Worm (Caenorhabditis elegans) whole organism, mixed stage, embryonic: ENCODE data around the gene col-41.

Experiments used
- bed-3 ChIP-seq: fragments of 200-800 bp; sonication (Bioruptor generic); optimal IDR thresholded peaks from 3 replicates; lab custom pipeline; 2018; ENCODE audit warnings: mild to moderate bottlenecking, missing genetic modification characterization, moderate library complexity, missing compliant biosample characterization
- blmp-1 ChIP-seq: fragments of 150-350 bp; optimal IDR thresholded peaks from 2 replicates; lab custom pipeline; 2014; ENCODE audit warnings: missing biosample characterization, missing genetic modification characterization
- ceh-43 ChIP-seq: fragments of 200-800 bp; sonication (Bioruptor generic); optimal IDR thresholded peaks from 2 replicates; lab custom pipeline; 2018; ENCODE audit warnings: mild to moderate bottlenecking, missing genetic modification characterization, moderate library complexity, missing compliant biosample characterization
- ceh-83 ChIP-seq: fragments of 200-800 bp; sonication (Bioruptor generic); optimal IDR thresholded peaks from 2 replicates; lab custom pipeline; 2018; ENCODE audit warnings: mild to moderate bottlenecking, missing genetic modification characterization, missing compliant biosample characterization
- ces-1 ChIP-seq: fragments of 150-350 bp; optimal IDR thresholded peaks from 2 replicates; lab custom pipeline; 2014; ENCODE audit warnings: missing biosample characterization, missing genetic modification reagents, missing genetic modification characterization
- drap-1 ChIP-seq: fragments of 200-800 bp; sonication (Bioruptor generic); optimal IDR thresholded peaks from 3 replicates; lab custom pipeline; 2018; ENCODE audit warnings: mild to moderate bottlenecking, missing genetic modification characterization, missing compliant biosample characterization
- elt-3 ChIP-seq: fragments of 150-350 bp; optimal IDR thresholded peaks from 2 replicates; lab custom pipeline; 2014; ENCODE audit warnings: missing biosample characterization, missing genetic modification characterization
- flh-1 ChIP-seq: fragments of 200-800 bp; sonication (Bioruptor generic); optimal IDR thresholded peaks from 2 replicates; lab custom pipeline; 2018; ENCODE audit warnings: mild to moderate bottlenecking, missing genetic modification characterization, moderate library complexity, missing compliant biosample characterization
- ham-2 ChIP-seq: fragments of 200-800 bp; sonication (Bioruptor generic); optimal IDR thresholded peaks from 2 replicates; lab custom pipeline; 2018; ENCODE audit warnings: mild to moderate bottlenecking, missing genetic modification characterization, missing compliant biosample characterization
- hlh-1 ChIP-seq: fragments of 150-350 bp; optimal IDR thresholded peaks from 2 replicates; lab custom pipeline; 2014; ENCODE audit warnings: missing biosample characterization, missing genetic modification reagents, missing genetic modification characterization
- lin-13 ChIP-seq: fragments of 150-350 bp; optimal IDR thresholded peaks from 2 replicates; lab custom pipeline; 2014; ENCODE audit warnings: missing biosample characterization, missing genetic modification characterization
- lin-32 ChIP-seq: fragments of 200-800 bp; sonication (Bioruptor generic); optimal IDR thresholded peaks from 2 replicates; lab custom pipeline; 2018; ENCODE audit warnings: mild to moderate bottlenecking, missing genetic modification characterization, missing compliant biosample characterization
- lsy-2 ChIP-seq: fragments of 150-350 bp; optimal IDR thresholded peaks from 2 replicates; lab custom pipeline; 2014; ENCODE audit warnings: missing biosample characterization, missing genetic modification characterization
- mab-5 ChIP-seq: fragments of 150-350 bp; optimal IDR thresholded peaks from 2 replicates; lab custom pipeline; 2014; ENCODE audit warnings: missing biosample characterization, missing genetic modification characterization
- mep-1 ChIP-seq: fragments of 150-350 bp; optimal IDR thresholded peaks from 2 replicates; lab custom pipeline; 2017; ENCODE audit warnings: missing biosample characterization, missing genetic modification reagents, missing genetic modification characterization, inconsistent platforms
- mls-2 ChIP-seq: sonication (generic microtip); optimal IDR thresholded peaks from 2 replicates; lab custom pipeline; 2016; ENCODE audit warnings: mild to moderate bottlenecking, missing genetic modification characterization, moderate library complexity, missing compliant biosample characterization
- nhr-12 ChIP-seq: fragments of 150-350 bp; optimal IDR thresholded peaks from 2 replicates; lab custom pipeline; 2014; ENCODE audit warnings: missing biosample characterization, missing genetic modification characterization
- nhr-2 ChIP-seq: fragments of 150-350 bp; optimal IDR thresholded peaks from 2 replicates; lab custom pipeline; 2014; ENCODE audit warnings: missing biosample characterization, missing genetic modification characterization
- nhr-237 ChIP-seq: fragments of 150-350 bp; optimal IDR thresholded peaks from 2 replicates; lab custom pipeline; 2014; ENCODE audit warnings: missing biosample characterization, missing genetic modification characterization
- nhr-28 ChIP-seq: fragments of 150-350 bp; optimal IDR thresholded peaks from 2 replicates; lab custom pipeline; 2014; ENCODE audit warnings: missing biosample characterization, missing genetic modification characterization
- nhr-76 ChIP-seq: sonication (generic microtip); optimal IDR thresholded peaks from 2 replicates; lab custom pipeline; 2017; ENCODE audit warnings: missing biosample characterization, missing genetic modification characterization
- pha-4 ChIP-seq: fragments of 150-350 bp; optimal IDR thresholded peaks from 2 replicates; lab custom pipeline; 2018; ENCODE audit warnings: missing biosample characterization, missing genetic modification reagents, missing genetic modification characterization
- sem-2 ChIP-seq: fragments of 200-800 bp; sonication (Bioruptor generic); optimal IDR thresholded peaks from 2 replicates; lab custom pipeline; 2018; ENCODE audit warnings: mild to moderate bottlenecking, missing genetic modification characterization, missing compliant biosample characterization
- snpc-4 ChIP-seq: fragments of 150-350 bp; optimal IDR thresholded peaks from 2 replicates; lab custom pipeline; 2014; ENCODE audit warnings: missing biosample characterization, missing genetic modification characterization
- sptf-1 ChIP-seq: sonication (generic microtip); optimal IDR thresholded peaks from 2 replicates; lab custom pipeline; 2017; ENCODE audit warnings: mild to moderate bottlenecking, missing genetic modification characterization, moderate library complexity, missing compliant biosample characterization
- tbx-8 ChIP-seq: fragments of 200-800 bp; sonication (Bioruptor generic); optimal IDR thresholded peaks from 2 replicates; lab custom pipeline; 2018; ENCODE audit warnings: mild to moderate bottlenecking, missing genetic modification characterization, moderate library complexity, missing compliant biosample characterization
- unc-120 ChIP-seq: sonication (generic microtip); optimal IDR thresholded peaks from 2 replicates; lab custom pipeline; 2017; ENCODE audit warnings: missing genetic modification characterization, missing compliant biosample characterization; ENCODE audit not compliant: poor library complexity, severe bottlenecking
- unc-39 ChIP-seq: fragments of 150-350 bp; optimal IDR thresholded peaks from 2 replicates; lab custom pipeline; 2014; ENCODE audit warnings: missing biosample characterization, missing genetic modification characterization
- unc-62 ChIP-seq: fragments of 150-350 bp; optimal IDR thresholded peaks from 2 replicates; lab custom pipeline; 2014; ENCODE audit warnings: missing biosample characterization, missing genetic modification reagents, missing genetic modification characterization
- zip-8 ChIP-seq: fragments of 150-350 bp; optimal IDR thresholded peaks from 2 replicates; lab custom pipeline; 2014; ENCODE audit warnings: missing biosample characterization, missing genetic modification characterization
- ztf-11 ChIP-seq: fragments of 150-350 bp; optimal IDR thresholded peaks from 2 replicates; lab custom pipeline; 2014; ENCODE audit warnings: missing biosample characterization, missing genetic modification characterization

col-41 gene

DNA sequence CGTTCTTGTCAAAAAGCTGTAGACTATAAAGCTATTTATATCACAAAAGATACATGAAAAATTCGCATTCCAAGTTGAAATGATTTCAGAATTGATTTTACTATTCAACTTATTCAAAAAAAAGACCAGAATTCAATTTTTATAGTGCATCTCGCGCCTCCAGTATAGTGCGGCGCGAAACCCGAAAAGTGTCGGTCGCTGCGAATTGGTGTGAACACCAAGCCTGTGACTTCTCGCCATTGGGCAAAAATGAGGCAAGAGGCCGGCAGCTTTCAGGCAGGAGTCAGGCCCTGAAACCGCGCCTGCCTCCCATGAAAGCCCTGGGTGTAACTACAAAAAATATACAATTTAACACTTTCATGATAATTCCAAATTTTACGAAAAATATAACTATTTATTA lies 16.9 kb downstream of the col-41 start:
- no peak for TF ChIP-seq ceh-43 (GFP tag; lab: Kevin White, UChicago)

- TF ChIP-seq elt-3 (no peak), sptf-1 (tag; lab: Kevin White, UChicago) (no peak), blmp-1 (tag; lab: Kevin White, UChicago) (no peak), nhr-2 (tag; lab: Kevin White, UChicago) (no peak), pha-4 (tag; lab: Kevin White, UChicago) (no peak), mep-1 (tag; lab: Kevin White, UChicago) (no peak), mab-5 (no peak), lsy-2 (tag; lab: Kevin White, UChicago) (no peak), unc-39 (tag; lab: Kevin White, UChicago) (no peak), nhr-12 (tag; lab: Kevin White, UChicago) (no peak), hlh-1 (no peak), bed-3 (GFP tag; lab: Kevin White, UChicago) (no peak), ceh-83 (GFP tag; lab: Kevin White, UChicago) (no peak), ceh-43 (GFP tag; lab: Kevin White, UChicago) (no peak), nhr-76 (tag; lab: Kevin White, UChicago) (no peak), lin-13 (tag; lab: Kevin White, UChicago) (no peak), zip-8 (tag; lab: Kevin White, UChicago) (no peak), nhr-237 (tag; lab: Kevin White, UChicago) (no peak), ztf-11 (tag; lab: Kevin White, UChicago) (no peak)
Measured at ce11 chrX:15158699-15159312, 17.5 kb downstream of the col-41 start, which contains the start of gene C11G10.1. TSS of gene C11G10.1 (minus strand) at chrX:15158749.

- TF ChIP-seq mls-2 (tag; lab: Kevin White, UChicago) (no peak), lsy-2 (tag; lab: Kevin White, UChicago) (no peak), ceh-43 (GFP tag; lab: Kevin White, UChicago) (no peak), nhr-2 (tag; lab: Kevin White, UChicago) (no peak), tbx-8 (GFP tag; lab: Kevin White, UChicago) (no peak), hlh-1 (no peak), bed-3 (GFP tag; lab: Kevin White, UChicago) (no peak), unc-120 (no peak), nhr-28 (tag; lab: Kevin White, UChicago) (no peak), snpc-4 (tag; lab: Kevin White, UChicago) (no peak)
- TF ChIP-seq, all 35 proteins: peak for 0
Measured at ce11 chrX:15157854-15158253, 18.4 kb downstream of the col-41 start.

DNA sequence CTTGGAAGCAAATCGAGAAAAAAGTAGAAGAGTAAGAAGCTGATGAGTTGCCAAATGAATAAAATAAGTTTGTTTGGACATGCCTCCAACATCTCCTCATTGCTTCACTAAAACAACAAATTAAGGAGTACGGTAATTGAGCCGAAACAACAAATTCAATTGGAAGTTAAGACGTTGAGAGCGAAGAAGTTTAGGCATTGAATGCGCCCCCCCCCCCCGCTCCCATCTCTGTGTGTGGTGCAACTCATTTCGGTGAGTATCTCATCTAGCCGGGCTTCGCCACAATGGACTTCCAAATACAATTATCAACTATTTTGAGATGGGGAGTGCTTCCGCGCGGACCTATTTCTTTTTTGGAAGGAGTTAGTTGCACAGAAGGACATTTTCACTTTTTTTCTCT lies 21.2 kb downstream of the col-41 start:
- TF ChIP-seq mls-2 (tag; lab: Kevin White, UChicago): no peak
- peak; percentile 91 for TF ChIP-seq ces-1 (GFP tag; lab: Kevin White, UChicago)
- TF ChIP-seq, all 35 proteins: peak for 1

DNA sequence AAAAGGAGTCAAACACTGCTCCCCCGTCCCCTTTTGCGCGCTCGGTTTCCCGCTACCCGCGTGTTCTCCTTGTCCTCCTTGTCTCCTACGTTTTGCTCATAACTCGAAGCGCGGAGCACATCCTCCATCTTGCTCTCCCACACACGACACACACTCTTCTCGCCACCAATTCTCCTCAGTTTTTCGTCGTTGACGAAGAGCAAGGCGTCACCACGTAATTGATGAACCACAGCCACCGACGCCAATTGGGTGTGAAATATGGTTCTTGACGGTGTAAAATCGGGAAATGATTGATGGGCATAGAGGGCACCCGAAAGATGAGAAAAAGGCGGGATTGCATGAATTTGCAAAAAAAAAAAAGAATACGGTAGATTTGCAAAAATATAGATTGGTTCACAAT lies 27.4 kb downstream of the col-41 start:
- TF ChIP-seq lin-32: no peak
- TF ChIP-seq ces-1 (GFP tag; lab: Kevin White, UChicago): peak; percentile 8
- no peak for TF ChIP-seq lin-13 (tag; lab: Kevin White, UChicago)
- TF ChIP-seq hlh-1: peak; percentile 58
- no peak for TF ChIP-seq drap-1 (GFP tag; lab: Kevin White, UChicago)
- no peak for TF ChIP-seq ham-2
- peak; percentile 39 for TF ChIP-seq mab-5
- peak; percentile 14 for TF ChIP-seq unc-120
- no peak for TF ChIP-seq bed-3 (GFP tag; lab: Kevin White, UChicago)
- TF ChIP-seq unc-62 (GFP tag; lab: Kevin White, UChicago): peak; percentile 74
- TF ChIP-seq blmp-1 (tag; lab: Kevin White, UChicago): no peak
- no peak for TF ChIP-seq sem-2 (GFP tag; lab: Kevin White, UChicago)

DNA sequence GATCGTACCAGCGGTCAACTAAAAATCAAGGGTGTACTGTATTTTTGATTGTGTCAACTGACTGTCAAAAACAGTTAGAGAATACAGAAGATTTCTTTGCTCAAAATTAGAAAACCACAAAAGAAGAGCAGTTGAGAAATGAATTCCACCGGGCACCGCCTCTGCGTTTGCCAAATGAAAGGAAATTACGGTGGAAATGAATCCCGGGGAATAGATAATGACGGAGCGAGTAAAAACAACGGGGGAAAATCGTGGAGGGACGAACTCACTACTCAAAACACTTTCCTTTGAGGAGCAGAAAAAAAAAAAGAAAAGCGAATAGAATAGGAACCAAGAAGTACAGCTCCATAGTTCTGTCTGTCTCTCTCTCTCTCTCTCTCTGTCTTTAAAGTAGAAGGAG lies 27.9 kb downstream of the col-41 start:
- no peak for TF ChIP-seq flh-1
- no peak for TF ChIP-seq unc-39 (tag; lab: Kevin White, UChicago)
- no peak for TF ChIP-seq nhr-237 (tag; lab: Kevin White, UChicago)
- TF ChIP-seq, all 35 proteins: peak for 0
